Worm (Caenorhabditis elegans) whole organism, late embryonic: ENCODE data around the gene fbxa-36.
A peak's percentile ranks its signal among the peaks of the same experiment; 100 is the strongest.

Experiments used
- C08G9.2 ChIP-seq: sonication (generic microtip); optimal IDR thresholded peaks from 2 replicates; lab custom pipeline; 2016; ENCODE audit warnings: mild to moderate bottlenecking, missing genetic modification characterization, moderate library complexity, missing compliant biosample characterization
- C38D4.7 ChIP-seq: fragments of 200-800 bp; sonication (Bioruptor generic); optimal IDR thresholded peaks from 2 replicates; lab custom pipeline; 2018; ENCODE audit warnings: mild to moderate bottlenecking, missing genetic modification characterization, moderate library complexity, missing compliant biosample characterization
- F13H6.1 ChIP-seq: sonication (generic microtip); optimal IDR thresholded peaks from 2 replicates; lab custom pipeline; 2016; ENCODE audit warnings: missing genetic modification characterization, missing compliant biosample characterization
- T23F11.4 ChIP-seq: fragments of 200-800 bp; sonication (Bioruptor generic); optimal IDR thresholded peaks from 2 replicates; lab custom pipeline; 2018; ENCODE audit warnings: mild to moderate bottlenecking, missing genetic modification characterization, missing compliant biosample characterization
- ceh-45 ChIP-seq: fragments of 200-800 bp; sonication (Bioruptor generic); IDR thresholded peaks from 2 replicates; pipeline ENCODE4 v1.3.6; 2022; ENCODE audit warnings: missing genetic modification reagents, missing genetic modification characterization, missing compliant biosample characterization
- ceh-48 ChIP-seq: sonication (generic microtip); optimal IDR thresholded peaks from 2 replicates; lab custom pipeline; 2016; ENCODE audit warnings: missing genetic modification characterization, inconsistent platforms, missing compliant biosample characterization
- che-1 ChIP-seq: sonication (generic microtip); optimal IDR thresholded peaks from 2 replicates; lab custom pipeline; 2016; ENCODE audit warnings: mild to moderate bottlenecking, missing genetic modification characterization, missing compliant biosample characterization
- elt-2 ChIP-seq: sonication (generic microtip); optimal IDR thresholded peaks from 2 replicates; lab custom pipeline; 2016; ENCODE audit warnings: missing genetic modification reagents, missing genetic modification characterization, missing compliant biosample characterization
- nfya-1 ChIP-seq: sonication (generic microtip); optimal IDR thresholded peaks from 2 replicates; lab custom pipeline; 2017; ENCODE audit warnings: missing genetic modification characterization, mild to moderate bottlenecking, missing compliant biosample characterization, antibody characterized with exemption, moderate library complexity
- npax-4 ChIP-seq: sonication (generic microtip); optimal IDR thresholded peaks from 2 replicates; lab custom pipeline; 2016; ENCODE audit warnings: missing genetic modification characterization, missing compliant biosample characterization
- pax-1 ChIP-seq: fragments of 150-350 bp; optimal IDR thresholded peaks from 2 replicates; lab custom pipeline; 2014; ENCODE audit warnings: missing biosample characterization, missing genetic modification characterization
- pha-4 ChIP-seq: fragments of 150-350 bp; optimal IDR thresholded peaks from 2 replicates; lab custom pipeline; 2018; ENCODE audit warnings: missing biosample characterization, missing genetic modification reagents, missing genetic modification characterization
- sox-2 ChIP-seq: fragments of 200-800 bp; sonication (Bioruptor generic); IDR thresholded peaks from 2 replicates; pipeline ENCODE4 v1.3.6; 2022; ENCODE audit warnings: missing genetic modification reagents, missing genetic modification characterization, missing compliant biosample characterization
- ttx-3 ChIP-seq: sonication (generic microtip); optimal IDR thresholded peaks from 2 replicates; lab custom pipeline; 2016; ENCODE audit warnings: missing genetic modification reagents, missing genetic modification characterization, missing compliant biosample characterization
- unc-3 ChIP-seq, 2 experiments: fragments of 200-800 bp in 1 of 2; sonication (Bioruptor generic) in 1 of 2; sonication (generic microtip) in 1 of 2; conservative IDR thresholded peaks in 1 of 2; optimal IDR thresholded peaks in 1 of 2; 2 replicates each; pipeline versions ENCODE4 v1.3.6 to Lab custom; 2016 to 2022; ENCODE audit warnings: missing compliant biosample characterization in 2 of 2, missing genetic modification characterization in 2 of 2, missing genetic modification reagents in 1 of 2
- unc-42 ChIP-seq: sonication (generic microtip); optimal IDR thresholded peaks from 2 replicates; lab custom pipeline; 2016; ENCODE audit warnings: missing genotype, missing genetic modification characterization, missing compliant biosample characterization
- zip-5 ChIP-seq: sonication (generic microtip); optimal IDR thresholded peaks from 2 replicates; lab custom pipeline; 2016; ENCODE audit warnings: missing genetic modification characterization, missing compliant biosample characterization

Gene fbxa-36

ce11 chrIII:1252412-1253207 is 40.4 kb downstream of the fbxa-36 start:
- peak; percentile 69; the same call in 1 of the 2 replicates for TF ChIP-seq ceh-45 (GFP tag; lab: Robert Waterston, UW)

ce11 chrIII:1249111-1249583 is 43.9 kb downstream of the fbxa-36 start, which contains the start of the genes fbxa-76 and fbxa-77:
fbxa-76 (minus strand) TSS chrIII:1249161.
fbxa-77 (plus strand) TSS chrIII:1249475.
- no peak for TF ChIP-seq zip-5 (tag; lab: Kevin White, UChicago)
- no peak for TF ChIP-seq npax-4
- TF ChIP-seq elt-2 (tag; lab: Kevin White, UChicago) = no peak
- no peak for TF ChIP-seq sox-2 (GFP tag; lab: Robert Waterston, UW)
- no peak for TF ChIP-seq pax-1

ce11 chrIII:1248335-1248734 is 44.7 kb downstream of the fbxa-36 start:
- TF ChIP-seq ttx-3 (tag; lab: Kevin White, UChicago) (no peak), pha-4 (tag; lab: Kevin White, UChicago) (no peak), C08G9.2 (tag; lab: Kevin White, UChicago) (no peak), che-1 (tag; lab: Kevin White, UChicago) (no peak), F13H6.1 (no peak), ceh-48 (no peak), C38D4.7 (GFP tag; lab: Kevin White, UChicago) (no peak), T23F11.4 (GFP tag; lab: Kevin White, UChicago) (no peak), unc-42 (tag; lab: Kevin White, UChicago) (no peak)

- no peak for TF ChIP-seq unc-3 (GFP tag; conservative IDR thresholded peaks at IDR 0.05; lab: Robert Waterston, UW)
- no peak for TF ChIP-seq unc-3 (tag; optimal IDR thresholded peaks at IDR 0.05; lab: Kevin White, UChicago)
- TF ChIP-seq unc-42 (tag; lab: Kevin White, UChicago) = no peak
- peak; percentile 30 for TF ChIP-seq nfya-1 (tag; lab: Kevin White, UChicago)
Measured at ce11 chrIII:1243199-1243598, 49.8 kb downstream of the fbxa-36 start, which contains the start of gene fbxa-63. fbxa-63 (plus strand) TSS chrIII:1243508.
